Worm (Caenorhabditis elegans): Measurements from ENCODE around the gene R144.10.

- no peak for TF ChIP-seq elt-3 (tag; optimal IDR thresholded peaks at IDR 0.05)
- peak; percentile 23 for TF ChIP-seq lsy-2 (tag; optimal IDR thresholded peaks at IDR 0.05)
- no peak for TF ChIP-seq nhr-28 (tag; optimal IDR thresholded peaks at IDR 0.05)
- peak; percentile 27 for TF ChIP-seq ham-2 (GFP tag; optimal IDR thresholded peaks at IDR 0.05)
- TF ChIP-seq pha-4 (tag; optimal IDR thresholded peaks at IDR 0.05) = no peak
- no peak for TF ChIP-seq elt-1 (tag; optimal IDR thresholded peaks at IDR 0.05; ENCODE audit: borderline replicate concordance, insufficient read depth)
Measured at ce11 chrIII:5024393-5024964, 22.3 kb upstream of the R144.10 start, which contains the start of gene pcf-11.
